Fruit fly (Drosophila melanogaster): ENCODE data around the gene CheB93b.

- TF ChIP-seq usp (GFP tag; optimal IDR thresholded peaks at IDR 0.05) = no peak
- TF ChIP-seq psq (optimal IDR thresholded peaks at IDR 0.05) = no peak
Observed at dm6 chr3R:21447656-21448055, 38.7 kb downstream of the CheB93b start.
